Fruit fly (Drosophila melanogaster) whole organism, embryonic: ENCODE measurements around the gene CG13893.

Experiments used
- Abd-B ChIP-seq: fragments of 200-800 bp; sonication (Bioruptor generic); optimal IDR thresholded peaks from 2 replicates; lab custom pipeline; 2018; ENCODE audit warnings: missing biosample characterization, mild to moderate bottlenecking, missing genetic modification characterization, moderate library complexity
- Ada2b ChIP-seq: fragments of 200-800 bp; sonication (Bioruptor generic); IDR thresholded peaks from 2 replicates; pipeline ENCODE4 v1.3.6; 2022; ENCODE audit warnings: missing biosample characterization, missing genetic modification characterization
- CG10147 ChIP-seq: fragments of 200-800 bp; sonication (Bioruptor generic); optimal IDR thresholded peaks from 2 replicates; lab custom pipeline; 2019; ENCODE audit warnings: missing biosample characterization, mild to moderate bottlenecking, missing genetic modification characterization, moderate library complexity
- CG10267 ChIP-seq: fragments of 200-800 bp; sonication (Bioruptor generic); optimal IDR thresholded peaks from 2 replicates; lab custom pipeline; 2018; ENCODE audit warnings: missing biosample characterization, mild to moderate bottlenecking, missing genetic modification characterization, moderate library complexity
- CG11398 ChIP-seq: fragments of 200-800 bp; sonication (Bioruptor generic); optimal IDR thresholded peaks from 2 replicates; lab custom pipeline; 2016; ENCODE audit warnings: missing biosample characterization, missing genetic modification characterization
- CG11504 ChIP-seq: fragments of 200-800 bp; sonication (Bioruptor generic); optimal IDR thresholded peaks from 3 replicates; lab custom pipeline; 2019; ENCODE audit warnings: missing biosample characterization, mild to moderate bottlenecking, missing genetic modification characterization, moderate library complexity
- CG12071 ChIP-seq: fragments of 200-800 bp; sonication (Bioruptor generic); optimal IDR thresholded peaks from 3 replicates; lab custom pipeline; 2018; ENCODE audit warnings: missing biosample characterization, mild to moderate bottlenecking, missing genetic modification characterization
- CG13424 ChIP-seq: fragments of 200-800 bp; sonication (Bioruptor generic); optimal IDR thresholded peaks from 2 replicates; lab custom pipeline; 2019; ENCODE audit warnings: missing biosample characterization, mild to moderate bottlenecking, missing genetic modification characterization, moderate library complexity
- CG14441 ChIP-seq: fragments of 200-800 bp; sonication (Bioruptor generic); IDR thresholded peaks from 2 replicates; pipeline ENCODE4 v1.3.6; 2022; ENCODE audit warnings: missing biosample characterization, missing genetic modification characterization
- CG17829 ChIP-seq: fragments of 200-800 bp; optimal IDR thresholded peaks from 2 replicates; lab custom pipeline; 2019; ENCODE audit warnings: missing biosample characterization, mild to moderate bottlenecking, missing genetic modification characterization, moderate library complexity
- CG18011 ChIP-seq: fragments of 200-800 bp; sonication (Bioruptor generic); optimal IDR thresholded peaks from 2 replicates; lab custom pipeline; 2017; ENCODE audit warnings: missing biosample characterization, missing genetic modification characterization, mild to moderate bottlenecking, moderate library complexity, missing genotype
- CG2120 ChIP-seq: fragments of 200-800 bp; sonication (Bioruptor generic); optimal IDR thresholded peaks from 3 replicates; lab custom pipeline; 2016; ENCODE audit warnings: missing biosample characterization, missing genetic modification characterization
- CG3407 ChIP-seq: fragments of 200-800 bp; sonication (Bioruptor generic); optimal IDR thresholded peaks from 2 replicates; lab custom pipeline; 2018; ENCODE audit warnings: missing biosample characterization, mild to moderate bottlenecking, missing genetic modification characterization
- CG6765 ChIP-seq: fragments of 200-800 bp; sonication (Bioruptor generic); optimal IDR thresholded peaks from 3 replicates; lab custom pipeline; 2017; ENCODE audit warnings: missing biosample characterization, mild to moderate bottlenecking, missing genetic modification characterization
- CG8765 ChIP-seq: fragments of 200-800 bp; sonication (Bioruptor generic); IDR thresholded peaks from 2 replicates; pipeline ENCODE4 v1.3.6; 2022; ENCODE audit warnings: missing biosample characterization, missing genetic modification characterization
- CG9797 ChIP-seq: fragments of 200-800 bp; sonication (Bioruptor generic); optimal IDR thresholded peaks from 3 replicates; lab custom pipeline; 2018; ENCODE audit warnings: missing biosample characterization, mild to moderate bottlenecking, missing genetic modification characterization
- Dad ChIP-seq: fragments of 200-800 bp; sonication (Bioruptor generic); optimal IDR thresholded peaks from 3 replicates; lab custom pipeline; 2016; ENCODE audit warnings: missing biosample characterization, missing genetic modification characterization
- Dfd ChIP-seq, 2 experiments: fragments of >200 bp; optimal IDR thresholded peaks; 2 replicates each; lab custom pipeline; 2017; ENCODE audit warnings: missing biosample characterization in 2 of 2, missing genetic modification characterization in 2 of 2
- Dp ChIP-seq: fragments of 200-800 bp; sonication (Bioruptor generic); optimal IDR thresholded peaks from 2 replicates; lab custom pipeline; 2018; ENCODE audit warnings: missing biosample characterization, mild to moderate bottlenecking, missing genetic modification characterization, moderate library complexity
- HLH4C ChIP-seq: fragments of 200-800 bp; sonication (Bioruptor generic); IDR thresholded peaks from 3 replicates; pipeline ENCODE4 v1.3.6; 2022; ENCODE audit warnings: missing biosample characterization, missing genetic modification characterization; ENCODE audit not compliant: partially characterized antibody
- Hey ChIP-seq: fragments of 200-800 bp; sonication (Bioruptor generic); optimal IDR thresholded peaks from 3 replicates; lab custom pipeline; 2018; ENCODE audit warnings: missing biosample characterization, mild to moderate bottlenecking, missing genetic modification characterization
- NFAT ChIP-seq: fragments of 200-800 bp; sonication (Bioruptor generic); IDR thresholded peaks from 2 replicates; pipeline ENCODE4 v1.3.6; 2022; ENCODE audit warnings: missing biosample characterization, missing genetic modification characterization
- Opbp ChIP-seq: fragments of 200-800 bp; sonication (Bioruptor generic); IDR thresholded peaks from 3 replicates; pipeline ENCODE4 v1.3.6; 2022; ENCODE audit warnings: missing biosample characterization, missing genetic modification characterization; ENCODE audit not compliant: partially characterized antibody
- Optix ChIP-seq: fragments of 200-800 bp; sonication (Bioruptor generic); IDR thresholded peaks from 3 replicates; pipeline ENCODE4 v1.3.6; 2022; ENCODE audit warnings: missing biosample characterization, missing genetic modification characterization
- Ravus ChIP-seq: fragments of 200-800 bp; sonication (Bioruptor generic); IDR thresholded peaks from 2 replicates; pipeline ENCODE4 v1.3.6; 2022; ENCODE audit warnings: missing biosample characterization, missing genetic modification characterization
- Six4 ChIP-seq: fragments of 200-800 bp; sonication (Bioruptor generic); optimal IDR thresholded peaks from 2 replicates; lab custom pipeline; 2016; ENCODE audit warnings: missing biosample characterization, missing genetic modification characterization
- Sox100B ChIP-seq: fragments of 200-800 bp; sonication (Bioruptor generic); optimal IDR thresholded peaks from 3 replicates; lab custom pipeline; 2018; ENCODE audit warnings: missing biosample characterization, mild to moderate bottlenecking, missing genetic modification characterization
- Stat92E ChIP-seq, 3 experiments: fragments of >200 bp in 2 of 3; fragments of 200-800 bp in 1 of 3; sonication (Bioruptor generic) in 1 of 3; optimal IDR thresholded peaks; 2 replicates each; lab custom pipeline; 2017 to 2019; ENCODE audit warnings: missing biosample characterization in 3 of 3, missing genetic modification characterization in 3 of 3, mild to moderate bottlenecking in 1 of 3, moderate library complexity in 1 of 3
- btn ChIP-seq: fragments of 200-800 bp; sonication (Bioruptor generic); optimal IDR thresholded peaks from 2 replicates; lab custom pipeline; 2016; ENCODE audit warnings: missing biosample characterization, missing genetic modification characterization
- caup ChIP-seq: fragments of 200-800 bp; sonication (Bioruptor generic); optimal IDR thresholded peaks from 3 replicates; lab custom pipeline; 2017; ENCODE audit warnings: missing biosample characterization, mild to moderate bottlenecking, missing genetic modification characterization, moderate library complexity; ENCODE audit not compliant: severe bottlenecking
- ci ChIP-seq: fragments of 200-800 bp; sonication (Bioruptor generic); IDR thresholded peaks from 3 replicates; pipeline ENCODE4 v1.3.6; 2022; ENCODE audit warnings: missing biosample characterization, missing genetic modification characterization
- dati ChIP-seq: fragments of 200-800 bp; sonication (Bioruptor generic); IDR thresholded peaks from 2 replicates; pipeline ENCODE4 v1.3.6; 2022; ENCODE audit warnings: missing biosample characterization, missing genetic modification characterization
- en ChIP-seq: fragments of 200-800 bp; sonication (Bioruptor generic); optimal IDR thresholded peaks from 2 replicates; lab custom pipeline; 2016; ENCODE audit warnings: missing biosample characterization, missing genetic modification characterization
- ind ChIP-seq: fragments of 200-800 bp; sonication (Bioruptor generic); optimal IDR thresholded peaks from 3 replicates; lab custom pipeline; 2016; ENCODE audit warnings: missing biosample characterization, missing genetic modification characterization
- kah ChIP-seq: fragments of 200-800 bp; sonication (Bioruptor generic); optimal IDR thresholded peaks from 2 replicates; lab custom pipeline; 2018; ENCODE audit warnings: missing biosample characterization, mild to moderate bottlenecking, missing genetic modification characterization
- klu ChIP-seq: fragments of 200-800 bp; sonication (Bioruptor generic); IDR thresholded peaks from 2 replicates; pipeline ENCODE4 v1.3.6; 2022; ENCODE audit warnings: missing biosample characterization, missing genetic modification characterization
- knrl ChIP-seq: fragments of 200-800 bp; sonication (Bioruptor generic); IDR thresholded peaks from 3 replicates; pipeline ENCODE4 v1.3.6; 2022; ENCODE audit warnings: missing biosample characterization, missing genetic modification characterization; ENCODE audit not compliant: partially characterized antibody
- lab ChIP-seq: fragments of 200-800 bp; sonication (Bioruptor generic); optimal IDR thresholded peaks from 3 replicates; lab custom pipeline; 2017; ENCODE audit warnings: missing biosample characterization, missing genetic modification characterization, mild to moderate bottlenecking, moderate library complexity, missing genetic modification reagents
- nmo ChIP-seq: fragments of 200-800 bp; sonication (Bioruptor generic); optimal IDR thresholded peaks from 2 replicates; lab custom pipeline; 2018; ENCODE audit warnings: missing biosample characterization, mild to moderate bottlenecking, missing genetic modification characterization, moderate library complexity
- nom ChIP-seq: fragments of 200-800 bp; sonication (Bioruptor generic); optimal IDR thresholded peaks from 2 replicates; lab custom pipeline; 2017; ENCODE audit warnings: missing biosample characterization, missing genetic modification characterization, mild to moderate bottlenecking, moderate library complexity, missing genetic modification reagents
- pfk ChIP-seq: fragments of 200-800 bp; sonication (Bioruptor generic); optimal IDR thresholded peaks from 2 replicates; lab custom pipeline; 2018; ENCODE audit warnings: missing biosample characterization, mild to moderate bottlenecking, missing genetic modification characterization, moderate library complexity
- pum ChIP-seq: fragments of 200-800 bp; sonication (Bioruptor generic); optimal IDR thresholded peaks from 2 replicates; lab custom pipeline; 2016; ENCODE audit warnings: missing biosample characterization, missing genetic modification characterization
- schlank ChIP-seq: fragments of 200-800 bp; sonication (Bioruptor generic); optimal IDR thresholded peaks from 2 replicates; lab custom pipeline; 2018; ENCODE audit warnings: missing biosample characterization, mild to moderate bottlenecking, missing genetic modification characterization
- shn ChIP-seq: fragments of 200-800 bp; sonication (Bioruptor generic); optimal IDR thresholded peaks from 3 replicates; lab custom pipeline; 2016; ENCODE audit warnings: missing biosample characterization, missing genetic modification characterization
- sna ChIP-seq: fragments of 200-800 bp; sonication (Bioruptor generic); IDR thresholded peaks from 2 replicates; pipeline ENCODE4 v1.3.6; 2022; ENCODE audit warnings: missing biosample characterization, missing genetic modification characterization; ENCODE audit not compliant: partially characterized antibody
- usp ChIP-seq: fragments of >200 bp; optimal IDR thresholded peaks from 2 replicates; lab custom pipeline; 2017; ENCODE audit warnings: missing biosample characterization, missing genetic modification characterization
- vfl ChIP-seq: fragments of 200-800 bp; sonication (Bioruptor generic); optimal IDR thresholded peaks from 2 replicates; lab custom pipeline; 2016; ENCODE audit warnings: missing biosample characterization, missing genetic modification characterization
- vvl ChIP-seq: fragments of 200-800 bp; sonication (Bioruptor generic); IDR thresholded peaks from 2 replicates; pipeline ENCODE4 v1.3.6; 2022; ENCODE audit warnings: missing biosample characterization, missing genetic modification characterization

Gene CG13893

dm6 chr3L:621097-621967, 17.5 kb upstream of the CG13893 start (continued):
- TF ChIP-seq caup: peak; percentile 13
- TF ChIP-seq CG12071 (GFP tag; lab: Kevin White, UChicago): no peak
- 0 out of 2 replicates have a peak, but pooled peaks have one; percentile 24 for TF ChIP-seq klu (GFP tag; lab: Robert Waterston, UW)
- peak; percentile 35 for TF ChIP-seq shn (GFP tag; lab: Kevin White, UChicago)
- peak; percentile 45 for TF ChIP-seq CG10147 (GFP tag; lab: Kevin White, UChicago)
- TF ChIP-seq CG14441 (GFP tag; lab: Robert Waterston, UW): no peak
- TF ChIP-seq nmo: peak; percentile 90
- TF ChIP-seq schlank (tag; lab: Kevin White, UChicago): no peak
- TF ChIP-seq Opbp (GFP tag; lab: Robert Waterston, UW): no peak
- TF ChIP-seq CG18011 (GFP tag; lab: Kevin White, UChicago): no peak
- TF ChIP-seq dati (GFP tag; lab: Robert Waterston, UW): peak; percentile 15; the same call in 1 of the 2 replicates
- peak; percentile 78 for TF ChIP-seq Six4 (GFP tag; lab: Kevin White, UChicago)
- peak; percentile 72 for TF ChIP-seq pum (GFP tag; lab: Kevin White, UChicago)
- TF ChIP-seq knrl (GFP tag; lab: Robert Waterston, UW): no peak
- TF ChIP-seq Ravus (GFP tag; lab: Robert Waterston, UW): no peak
- TF ChIP-seq en: peak; percentile 29
- TF ChIP-seq CG2120 (GFP tag; lab: Kevin White, UChicago): no peak
- TF ChIP-seq NFAT (GFP tag; lab: Robert Waterston, UW): no peak
- TF ChIP-seq CG17829 (tag; lab: Kevin White, UChicago): peak; percentile 92
- TF ChIP-seq HLH4C (GFP tag; lab: Robert Waterston, UW): no peak
- TF ChIP-seq usp (GFP tag; lab: Kevin White, UChicago): no peak
- TF ChIP-seq Dfd (GFP tag; optimal IDR thresholded peaks at IDR 0.05; lab: Kevin White, UChicago): no peak
- TF ChIP-seq lab (GFP tag; lab: Kevin White, UChicago): peak; percentile 36
- peak; percentile 89 for TF ChIP-seq CG10267 (tag; lab: Kevin White, UChicago)
- no peak for TF ChIP-seq Dp (GFP tag; lab: Kevin White, UChicago)
- peak; percentile 13 for TF ChIP-seq kah (GFP tag; lab: Kevin White, UChicago)
- peak; percentile 63 for TF ChIP-seq CG3407
- TF ChIP-seq CG11398 (GFP tag; lab: Kevin White, UChicago): peak; percentile 18
- no peak for TF ChIP-seq CG6765 (GFP tag; lab: Kevin White, UChicago)
- peak in 1 of 3 experiments; percentile 97 for TF ChIP-seq Stat92E (GFP tag; optimal IDR thresholded peaks at IDR 0.05; lab: Kevin White, UChicago)
- no peak for TF ChIP-seq pfk (GFP tag; lab: Kevin White, UChicago)
- peak; percentile 55 for TF ChIP-seq ind
- peak; percentile 55 for TF ChIP-seq btn (GFP tag; lab: Kevin White, UChicago)
- TF ChIP-seq CG13424 (tag; lab: Kevin White, UChicago): peak; percentile 79
- no peak for TF ChIP-seq Hey (tag; lab: Kevin White, UChicago)
- peak; percentile 35 for TF ChIP-seq vfl
- peak; percentile 57 for TF ChIP-seq Sox100B (GFP tag; lab: Kevin White, UChicago)
- TF ChIP-seq Dad (GFP tag; lab: Kevin White, UChicago): peak; percentile 49
- no peak for TF ChIP-seq Ada2b (GFP tag; lab: Robert Waterston, UW)
- peak; percentile 82 for TF ChIP-seq CG11504 (tag; lab: Kevin White, UChicago)
- peak; percentile 79 for TF ChIP-seq ci (GFP tag; lab: Robert Waterston, UW)
- TF ChIP-seq vvl (GFP tag; lab: Robert Waterston, UW): peak; percentile 81
- TF ChIP-seq nom (GFP tag; lab: Kevin White, UChicago): peak; percentile 94
- TF ChIP-seq Abd-B (GFP tag; lab: Kevin White, UChicago): peak; percentile 74
- TF ChIP-seq sna (GFP tag; lab: Robert Waterston, UW): no peak
- peak; percentile 70; the same call in 1 of the 3 replicates for TF ChIP-seq Optix (GFP tag; lab: Robert Waterston, UW)
- no peak for TF ChIP-seq CG9797
- peak; percentile 91 for TF ChIP-seq CG8765 (GFP tag; lab: Robert Waterston, UW)
